Worm (Caenorhabditis elegans) whole organism, L4 larva: ENCODE data around the gene mct-4.

Source experiments
- D1046.2 ChIP-seq: fragments of 200-800 bp; sonication (Bioruptor generic); IDR thresholded peaks from 2 replicates; pipeline ENCODE4 v1.3.6; 2022; ENCODE audit warnings: missing genetic modification characterization, missing compliant biosample characterization
- F10B5.3 ChIP-seq: sonication (generic microtip); optimal IDR thresholded peaks from 2 replicates; lab custom pipeline; 2016; ENCODE audit warnings: mild to moderate bottlenecking, missing genetic modification characterization, missing compliant biosample characterization
- F37D6.2 ChIP-seq: sonication (generic microtip); optimal IDR thresholded peaks from 2 replicates; lab custom pipeline; 2016; ENCODE audit warnings: mild to moderate bottlenecking, missing genetic modification characterization, missing compliant biosample characterization
- F44E2.7 ChIP-seq: fragments of 200-800 bp; sonication (Bioruptor generic); IDR thresholded peaks from 2 replicates; pipeline ENCODE4 v2.1.2; 2022; ENCODE audit warnings: missing genetic modification characterization, missing compliant biosample characterization
- Y105C5A.15 ChIP-seq: fragments of 200-800 bp; sonication (Bioruptor generic); IDR thresholded peaks from 2 replicates; pipeline ENCODE4 v1.3.6; 2022; ENCODE audit warnings: missing genetic modification characterization, missing compliant biosample characterization
- Y75B8A.6 ChIP-seq: fragments of 200-800 bp; sonication (Bioruptor generic); IDR thresholded peaks from 2 replicates; pipeline ENCODE4 v1.3.6; 2022; ENCODE audit warnings: missing genetic modification reagents, missing genetic modification characterization, missing compliant biosample characterization
- ZK546.5 ChIP-seq, 2 experiments: sonication (generic microtip); optimal IDR thresholded peaks; 2 replicates each; lab custom pipeline; 2017; ENCODE audit warnings: missing biosample characterization in 2 of 2, missing genetic modification characterization in 2 of 2
- aha-1 ChIP-seq: fragments of 150-350 bp; peaks from one replicate; lab custom pipeline; 2014; ENCODE audit warnings: missing biosample characterization, missing genetic modification characterization
- aly-2 ChIP-seq: sonication (generic microtip); optimal IDR thresholded peaks from 2 replicates; lab custom pipeline; 2018; ENCODE audit warnings: missing biosample characterization, missing genetic modification characterization
- ama-1 ChIP-seq: fragments of 150-350 bp; optimal IDR thresholded peaks from 2 replicates; lab custom pipeline; 2014; ENCODE audit warnings: inconsistent platforms, mixed read lengths
- arid-1 ChIP-seq: fragments of 200-800 bp; sonication (Bioruptor generic); conservative IDR thresholded peaks from 2 replicates; pipeline ENCODE4 v1.3.6; 2022; ENCODE audit warnings: missing genetic modification reagents, missing genetic modification characterization, missing compliant biosample characterization
- ceh-32 ChIP-seq: sonication (generic microtip); optimal IDR thresholded peaks from 2 replicates; lab custom pipeline; 2016; ENCODE audit warnings: mild to moderate bottlenecking, missing genetic modification characterization, missing compliant biosample characterization; ENCODE audit not compliant: poor library complexity
- ceh-62 ChIP-seq: sonication (generic microtip); optimal IDR thresholded peaks from 2 replicates; lab custom pipeline; 2017; ENCODE audit warnings: missing biosample characterization, missing genetic modification characterization
- ces-1 ChIP-seq: fragments of 150-350 bp; sonication (generic microtip); optimal IDR thresholded peaks from 4 replicates; lab custom pipeline; 2014; ENCODE audit warnings: missing biosample characterization, missing genetic modification reagents, missing genetic modification characterization
- ctbp-1 ChIP-seq: fragments of 200-800 bp; sonication (Bioruptor generic); IDR thresholded peaks from 2 replicates; pipeline ENCODE4 v1.3.6; 2022; ENCODE audit warnings: missing genetic modification reagents, missing genetic modification characterization, missing compliant biosample characterization
- daf-12 ChIP-seq: fragments of 150-350 bp; optimal IDR thresholded peaks from 2 replicates; lab custom pipeline; 2014; ENCODE audit warnings: missing biosample characterization, missing genetic modification reagents, missing genetic modification characterization
- dmd-6 ChIP-seq: fragments of 200-800 bp; sonication (Bioruptor generic); IDR thresholded peaks from 2 replicates; pipeline ENCODE4 v1.3.6; 2022; ENCODE audit warnings: missing genetic modification reagents, missing genetic modification characterization, missing compliant biosample characterization
- dmd-9 ChIP-seq: fragments of 200-800 bp; sonication (Bioruptor generic); IDR thresholded peaks from 2 replicates; pipeline ENCODE4 v1.3.6; 2022; ENCODE audit warnings: missing genetic modification reagents, missing genetic modification characterization, missing compliant biosample characterization
- dpl-1 ChIP-seq: fragments of 150-350 bp; optimal IDR thresholded peaks from 2 replicates; lab custom pipeline; 2014; ENCODE audit warnings: missing biosample characterization, missing genetic modification reagents, missing genetic modification characterization
- duxl-1 ChIP-seq: sonication (generic microtip); optimal IDR thresholded peaks from 2 replicates; lab custom pipeline; 2016; ENCODE audit warnings: mild to moderate bottlenecking, missing genetic modification characterization, moderate library complexity, missing compliant biosample characterization; ENCODE audit not compliant: poor library complexity
- dve-1 ChIP-seq: sonication (generic microtip); optimal IDR thresholded peaks from 2 replicates; lab custom pipeline; 2017; ENCODE audit warnings: antibody characterized with exemption, mild to moderate bottlenecking, missing genetic modification characterization, missing compliant biosample characterization; ENCODE audit not compliant: insufficient read depth
- egl-27 ChIP-seq: sonication (generic microtip); optimal IDR thresholded peaks from 3 replicates; lab custom pipeline; 2017; ENCODE audit warnings: missing biosample characterization, missing genetic modification reagents, missing genetic modification characterization
- egl-43 ChIP-seq: fragments of 200-800 bp; sonication (Bioruptor generic); IDR thresholded peaks from 2 replicates; pipeline ENCODE4 v1.3.6; 2022; ENCODE audit warnings: missing genetic modification reagents, missing genetic modification characterization, missing compliant biosample characterization
- fkh-10 ChIP-seq: fragments of 150-350 bp; optimal IDR thresholded peaks from 2 replicates; lab custom pipeline; 2014; ENCODE audit warnings: missing biosample characterization, missing genetic modification reagents, missing genetic modification characterization
- fos-1 ChIP-seq: fragments of 150-350 bp; optimal IDR thresholded peaks from 2 replicates; lab custom pipeline; 2014; ENCODE audit warnings: missing biosample characterization, missing genetic modification characterization
- gei-8 ChIP-seq: fragments of 200-800 bp; sonication (Bioruptor generic); optimal IDR thresholded peaks from 2 replicates; lab custom pipeline; 2018; ENCODE audit warnings: mild to moderate bottlenecking, missing genetic modification characterization, missing compliant biosample characterization
- hmg-1.1 ChIP-seq: fragments of 200-800 bp; sonication (Bioruptor generic); IDR thresholded peaks from 2 replicates; pipeline ENCODE4 v1.3.6; 2022; ENCODE audit warnings: missing genetic modification reagents, missing genetic modification characterization, missing compliant biosample characterization
- jun-1 ChIP-seq: fragments of 150-350 bp; optimal IDR thresholded peaks from 2 replicates; lab custom pipeline; 2014; ENCODE audit warnings: missing biosample characterization, missing genetic modification reagents, missing genetic modification characterization
- lim-7 ChIP-seq: fragments of 200-800 bp; sonication (Bioruptor generic); IDR thresholded peaks from 2 replicates; pipeline ENCODE4 v1.3.6; 2022; ENCODE audit warnings: missing genetic modification characterization, missing compliant biosample characterization
- lin-29 ChIP-seq: fragments of 200-800 bp; sonication (Bioruptor generic); IDR thresholded peaks from 2 replicates; pipeline ENCODE4 v1.3.6; 2022; ENCODE audit warnings: missing genetic modification reagents, missing genetic modification characterization, missing compliant biosample characterization
- lsy-2 ChIP-seq, 2 experiments: fragments of 150-350 bp in 1 of 2; sonication (generic microtip) in 1 of 2; optimal IDR thresholded peaks; 2 replicates each; lab custom pipeline; 2014 to 2017; ENCODE audit warnings: missing biosample characterization in 2 of 2, missing genetic modification characterization in 2 of 2
- madf-9 ChIP-seq: fragments of 200-800 bp; sonication (Bioruptor generic); conservative IDR thresholded peaks from 2 replicates; pipeline ENCODE4 v1.3.6; 2022; ENCODE audit warnings: missing genetic modification reagents, missing genetic modification characterization, missing compliant biosample characterization
- mep-1 ChIP-seq: fragments of 150-350 bp; sonication (generic microtip); optimal IDR thresholded peaks from 3 replicates; lab custom pipeline; 2014; ENCODE audit warnings: missing biosample characterization, missing genetic modification characterization
- mes-2 ChIP-seq: sonication (generic microtip); optimal IDR thresholded peaks from 2 replicates; lab custom pipeline; 2016; ENCODE audit warnings: missing genotype, mild to moderate bottlenecking, missing genetic modification characterization, missing compliant biosample characterization; ENCODE audit not compliant: poor library complexity, severe bottlenecking
- mxl-3 ChIP-seq: fragments of 200-800 bp; sonication (Bioruptor generic); optimal IDR thresholded peaks from 2 replicates; lab custom pipeline; 2018; ENCODE audit warnings: mild to moderate bottlenecking, missing genetic modification characterization, missing compliant biosample characterization
- nhr-111 ChIP-seq: fragments of 200-800 bp; sonication (Bioruptor generic); optimal IDR thresholded peaks from 2 replicates; lab custom pipeline; 2018; ENCODE audit warnings: mild to moderate bottlenecking, missing genetic modification characterization, missing compliant biosample characterization
- nhr-28 ChIP-seq: fragments of 150-350 bp; optimal IDR thresholded peaks from 2 replicates; lab custom pipeline; 2014; ENCODE audit warnings: missing biosample characterization, missing genetic modification characterization
- nhr-6 ChIP-seq: fragments of 150-350 bp; optimal IDR thresholded peaks from 2 replicates; lab custom pipeline; 2014; ENCODE audit warnings: missing biosample characterization, missing genetic modification characterization
- nhr-76 ChIP-seq: fragments of 150-350 bp; optimal IDR thresholded peaks from 2 replicates; lab custom pipeline; 2014; ENCODE audit warnings: missing biosample characterization, missing genetic modification characterization
- nhr-77 ChIP-seq: fragments of 150-350 bp; optimal IDR thresholded peaks from 2 replicates; lab custom pipeline; 2014; ENCODE audit warnings: missing biosample characterization, missing genetic modification characterization
- php-3 ChIP-seq: fragments of 200-800 bp; sonication (Bioruptor generic); IDR thresholded peaks from 2 replicates; pipeline ENCODE4 v1.3.6; 2022; ENCODE audit warnings: missing genetic modification reagents, missing genetic modification characterization, missing compliant biosample characterization
- saeg-2 ChIP-seq: fragments of 200-800 bp; sonication (Bioruptor generic); IDR thresholded peaks from 2 replicates; pipeline ENCODE4 v1.3.6; 2022; ENCODE audit warnings: missing genetic modification reagents, missing genetic modification characterization, missing compliant biosample characterization
- sdz-12 ChIP-seq: fragments of 200-800 bp; sonication (Bioruptor generic); optimal IDR thresholded peaks from 2 replicates; lab custom pipeline; 2018; ENCODE audit warnings: mild to moderate bottlenecking, missing genetic modification characterization, missing compliant biosample characterization
- set-16 ChIP-seq: fragments of 200-800 bp; sonication (Bioruptor generic); IDR thresholded peaks from 2 replicates; pipeline ENCODE4 v1.3.6; 2022; ENCODE audit warnings: missing genetic modification reagents, missing genetic modification characterization, missing compliant biosample characterization
- skn-1 ChIP-seq: fragments of 150-350 bp; optimal IDR thresholded peaks from 2 replicates; lab custom pipeline; 2014; ENCODE audit warnings: missing biosample characterization, missing genetic modification characterization
- snpc-1.2 ChIP-seq: fragments of 200-800 bp; sonication (Bioruptor generic); IDR thresholded peaks from 2 replicates; pipeline ENCODE4 v1.3.6; 2022; ENCODE audit warnings: missing genetic modification reagents, missing genetic modification characterization, missing compliant biosample characterization
- vab-7 ChIP-seq: fragments of 200-800 bp; sonication (Bioruptor generic); IDR thresholded peaks from 2 replicates; pipeline ENCODE4 v1.3.6; 2022; ENCODE audit warnings: missing genetic modification reagents, missing genetic modification characterization, missing compliant biosample characterization
- zip-2 ChIP-seq: fragments of 150-350 bp; optimal IDR thresholded peaks from 2 replicates; lab custom pipeline; 2014; ENCODE audit warnings: missing biosample characterization, missing genetic modification characterization
- ztf-7 ChIP-seq: fragments of 150-350 bp; optimal IDR thresholded peaks from 2 replicates; lab custom pipeline; 2014; ENCODE audit warnings: missing biosample characterization, missing genetic modification characterization

The mct-4 gene

ce11 chrX:4901974-4902373, 27.6 kb downstream of the mct-4 start:
- peak; percentile 69 for TF ChIP-seq ces-1 (GFP tag; lab: Kevin White, UChicago)
- TF ChIP-seq F10B5.3 (tag; lab: Kevin White, UChicago): no peak
- TF ChIP-seq lim-7 (GFP tag; lab: Robert Waterston, UW): no peak
- TF ChIP-seq fkh-10: peak; percentile 94
- no peak for TF ChIP-seq dve-1 (tag; lab: Kevin White, UChicago)
- TF ChIP-seq lin-29 (GFP tag; lab: Robert Waterston, UW): no peak
- peak; percentile 51; the same call in 1 of the 2 replicates for TF ChIP-seq ctbp-1 (GFP tag; lab: Robert Waterston, UW)

ce11 chrX:4900685-4901084, 28.9 kb downstream of the mct-4 start, which contains the start of gene T07F12.4:
TSS of gene T07F12.4 (minus strand) at chrX:4900814.
- TF ChIP-seq mes-2 (tag; lab: Kevin White, UChicago) (no peak), aha-1 (tag; lab: Kevin White, UChicago) (peak; percentile 93)

- TF ChIP-seq set-16 (GFP tag; lab: Robert Waterston, UW) (peak; percentile 82), nhr-28 (no peak), mes-2 (tag; lab: Kevin White, UChicago) (no peak), dmd-9 (GFP tag; lab: Robert Waterston, UW) (no peak), Y75B8A.6 (GFP tag; lab: Robert Waterston, UW) (no peak), lsy-2 (tag; optimal IDR thresholded peaks at IDR 0.05; lab: Kevin White, UChicago) (no peak), ceh-62 (no peak), dpl-1 (GFP tag; lab: Kevin White, UChicago) (no peak), mxl-3 (GFP tag; lab: Kevin White, UChicago) (no peak), egl-43 (GFP tag; lab: Robert Waterston, UW) (peak; percentile 69; the same call in 1 of the 2 replicates), duxl-1 (tag; lab: Kevin White, UChicago) (no peak), nhr-76 (tag; lab: Kevin White, UChicago) (no peak), gei-8 (no peak), dmd-6 (GFP tag; lab: Robert Waterston, UW) (peak; percentile 43), arid-1 (GFP tag; lab: Robert Waterston, UW) (no peak), ztf-7 (tag; lab: Kevin White, UChicago) (no peak), ama-1 (no peak), nhr-77 (no peak), ceh-32 (tag; lab: Kevin White, UChicago) (no peak), egl-27 (tag; lab: Kevin White, UChicago) (no peak), skn-1 (tag; lab: Kevin White, UChicago) (no peak), php-3 (GFP tag; lab: Robert Waterston, UW) (no peak), nhr-6 (no peak), aha-1 (tag; lab: Kevin White, UChicago) (no peak), D1046.2 (GFP tag; lab: Robert Waterston, UW) (no peak), daf-12 (tag; lab: Kevin White, UChicago) (no peak), hmg-1.1 (GFP tag; lab: Robert Waterston, UW) (peak; percentile 13; the same call in 1 of the 2 replicates), Y105C5A.15 (GFP tag; lab: Robert Waterston, UW) (no peak), madf-9 (GFP tag; lab: Robert Waterston, UW) (no peak), mep-1 (tag; lab: Kevin White, UChicago) (peak; percentile 9), zip-2 (no peak), vab-7 (no peak), jun-1 (tag; lab: Kevin White, UChicago) (no peak), sdz-12 (no peak), ZK546.5 (tag; optimal IDR thresholded peaks at IDR 0.05; lab: Kevin White, UChicago) (no peak), fos-1 (tag; lab: Kevin White, UChicago) (no peak), F44E2.7 (no peak), fkh-10 (no peak), snpc-1.2 (GFP tag; lab: Robert Waterston, UW) (no peak), nhr-111 (no peak), saeg-2 (GFP tag; lab: Robert Waterston, UW) (no peak), F37D6.2 (no peak), aly-2 (tag; lab: Kevin White, UChicago) (no peak)
Observed at ce11 chrX:4899623-4900022, 29.9 kb downstream of the mct-4 start.
